Fruit fly (Drosophila melanogaster) whole organism, adult: ENCODE data around the gene CG14717.

Source experiments
- CG11617 ChIP-seq: fragments of 200-800 bp; sonication (Bioruptor generic); optimal IDR thresholded peaks from 2 replicates; lab custom pipeline; 2017; ENCODE audit warnings: mild to moderate bottlenecking, missing biosample characterization, missing genetic modification reagents, missing genetic modification characterization
- CG12768 ChIP-seq: fragments of 200-800 bp; sonication (Bioruptor generic); optimal IDR thresholded peaks from 2 replicates; lab custom pipeline; 2017; ENCODE audit warnings: missing biosample characterization, missing genetic modification characterization, mild to moderate bottlenecking, moderate library complexity, missing genetic modification reagents
- CG14711 ChIP-seq: fragments of 200-800 bp; sonication (Bioruptor generic); optimal IDR thresholded peaks from 2 replicates; lab custom pipeline; 2018; ENCODE audit warnings: missing biosample characterization, mild to moderate bottlenecking, missing genetic modification characterization, moderate library complexity
- CG1620 ChIP-seq: fragments of 200-800 bp; sonication (Bioruptor generic); optimal IDR thresholded peaks from 2 replicates; lab custom pipeline; 2016; ENCODE audit warnings: missing biosample characterization, missing genetic modification characterization
- CG33017 ChIP-seq: fragments of 200-800 bp; sonication (Bioruptor generic); optimal IDR thresholded peaks from 2 replicates; lab custom pipeline; 2018; ENCODE audit warnings: missing biosample characterization, mild to moderate bottlenecking, missing genetic modification characterization, moderate library complexity
- CG5204 ChIP-seq: fragments of 200-800 bp; sonication (Bioruptor generic); optimal IDR thresholded peaks from 2 replicates; lab custom pipeline; 2016; ENCODE audit warnings: missing biosample characterization, missing genetic modification characterization
- CG7045 ChIP-seq: fragments of 200-800 bp; sonication (Bioruptor generic); optimal IDR thresholded peaks from 2 replicates; lab custom pipeline; 2017; ENCODE audit warnings: missing biosample characterization, mild to moderate bottlenecking, missing genetic modification characterization
- CG7101 ChIP-seq: fragments of 200-800 bp; sonication (Bioruptor generic); optimal IDR thresholded peaks from 2 replicates; lab custom pipeline; 2018; ENCODE audit warnings: missing biosample characterization, mild to moderate bottlenecking, missing genetic modification characterization, moderate library complexity
- Clk ChIP-seq: fragments of 200-800 bp; sonication (Bioruptor generic); optimal IDR thresholded peaks from 2 replicates; lab custom pipeline; 2017; ENCODE audit warnings: missing biosample characterization, missing genetic modification characterization
- Crg-1 ChIP-seq: fragments of 200-800 bp; sonication (Bioruptor generic); optimal IDR thresholded peaks from 2 replicates; lab custom pipeline; 2016; ENCODE audit warnings: missing biosample characterization, missing genetic modification characterization
- Hr96 ChIP-seq: fragments of 200-800 bp; sonication (Bioruptor generic); optimal IDR thresholded peaks from 2 replicates; lab custom pipeline; 2016; ENCODE audit warnings: missing biosample characterization, missing genetic modification characterization
- Mnt ChIP-seq: fragments of 200-800 bp; sonication (Bioruptor generic); optimal IDR thresholded peaks from 2 replicates; lab custom pipeline; 2016; ENCODE audit warnings: missing biosample characterization, mild to moderate bottlenecking, missing genetic modification characterization
- bab1 ChIP-seq: fragments of 200-800 bp; sonication (Bioruptor generic); optimal IDR thresholded peaks from 3 replicates; lab custom pipeline; 2019; ENCODE audit warnings: missing biosample characterization, mild to moderate bottlenecking, missing genetic modification characterization, moderate library complexity
- cic ChIP-seq: fragments of 200-800 bp; sonication (Bioruptor generic); optimal IDR thresholded peaks from 2 replicates; lab custom pipeline; 2017; ENCODE audit warnings: missing biosample characterization, mild to moderate bottlenecking, missing genetic modification characterization, moderate library complexity
- cnc ChIP-seq, 2 experiments: fragments of >200 bp; optimal IDR thresholded peaks; 2 replicates each; lab custom pipeline; 2017
- kay ChIP-seq: fragments of 200-800 bp; sonication (Bioruptor generic); peaks from one replicate; lab custom pipeline; 2016; ENCODE audit warnings: missing biosample characterization, missing genetic modification characterization, borderline replicate concordance
- ovo ChIP-seq: fragments of 200-800 bp; sonication (Bioruptor generic); optimal IDR thresholded peaks from 2 replicates; lab custom pipeline; 2016; ENCODE audit warnings: missing biosample characterization, missing genetic modification characterization
- pad ChIP-seq: fragments of 200-800 bp; sonication (Bioruptor generic); optimal IDR thresholded peaks from 3 replicates; lab custom pipeline; 2017; ENCODE audit warnings: missing biosample characterization, missing genetic modification characterization, mild to moderate bottlenecking, moderate library complexity, missing genetic modification reagents
- tj ChIP-seq: fragments of 200-800 bp; sonication (Bioruptor generic); optimal IDR thresholded peaks from 3 replicates; lab custom pipeline; 2017; ENCODE audit warnings: missing biosample characterization, mild to moderate bottlenecking, missing genetic modification characterization, moderate library complexity
- toe ChIP-seq: fragments of 200-800 bp; sonication (Bioruptor generic); optimal IDR thresholded peaks from 2 replicates; lab custom pipeline; 2016; ENCODE audit warnings: missing biosample characterization, missing genetic modification characterization

Gene CG14717

DNA sequence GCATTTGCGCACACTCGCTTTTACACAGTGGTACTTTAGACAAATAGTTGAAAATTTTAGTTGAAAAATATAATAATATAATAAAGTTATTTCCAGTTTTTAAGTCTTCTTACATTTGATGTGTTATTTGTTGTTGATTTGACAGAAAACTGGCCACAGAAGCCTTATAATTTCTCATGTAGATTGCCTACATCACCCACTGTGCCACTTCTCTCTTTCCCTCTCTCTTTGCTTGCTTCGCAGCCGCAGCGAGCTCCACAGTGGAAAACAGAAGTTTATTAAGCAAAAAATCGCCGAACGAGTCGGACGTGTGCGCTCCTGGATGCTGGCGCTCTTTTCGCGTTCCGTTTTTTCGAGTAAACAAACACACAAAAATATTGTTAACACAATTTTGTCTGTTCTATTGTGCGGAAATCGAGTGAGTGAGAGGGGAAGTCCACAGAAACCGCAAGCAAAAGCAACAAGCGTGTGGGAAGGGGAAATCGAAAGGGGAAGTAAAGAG lies 40.4 kb upstream of the CG14717 start, which contains the start of gene CG42327:
Gene CG42327, plus strand, starts transcription at position 277 of the 502 bp plus-strand sequence.
- TF ChIP-seq CG11617 (GFP tag; lab: Kevin White, UChicago) (peak; percentile 80), bab1 (GFP tag; lab: Kevin White, UChicago) (peak; percentile 87), CG12768 (GFP tag; lab: Kevin White, UChicago) (peak; percentile 30), CG14711 (peak; percentile 69), pad (GFP tag; lab: Kevin White, UChicago) (peak; percentile 99), cnc (optimal IDR thresholded peaks at IDR 0.05; lab: Kevin White, UChicago) (no peak), ovo (GFP tag; lab: Kevin White, UChicago) (no peak), tj (GFP tag; lab: Kevin White, UChicago) (no peak), cic (GFP tag; lab: Kevin White, UChicago) (peak; percentile 56), kay (no peak), Mnt (GFP tag; lab: Kevin White, UChicago) (peak; percentile 64), CG5204 (no peak), CG1620 (GFP tag; lab: Kevin White, UChicago) (no peak), CG7045 (GFP tag; lab: Kevin White, UChicago) (peak; percentile 47), Clk (GFP tag; lab: Kevin White, UChicago) (no peak), Crg-1 (peak; percentile 25), CG33017 (tag; lab: Kevin White, UChicago) (peak; percentile 71), toe (GFP tag; lab: Kevin White, UChicago) (peak; percentile 25), CG7101 (tag; lab: Kevin White, UChicago) (peak; percentile 83), Hr96 (GFP tag; lab: Kevin White, UChicago) (peak; percentile 31)

DNA sequence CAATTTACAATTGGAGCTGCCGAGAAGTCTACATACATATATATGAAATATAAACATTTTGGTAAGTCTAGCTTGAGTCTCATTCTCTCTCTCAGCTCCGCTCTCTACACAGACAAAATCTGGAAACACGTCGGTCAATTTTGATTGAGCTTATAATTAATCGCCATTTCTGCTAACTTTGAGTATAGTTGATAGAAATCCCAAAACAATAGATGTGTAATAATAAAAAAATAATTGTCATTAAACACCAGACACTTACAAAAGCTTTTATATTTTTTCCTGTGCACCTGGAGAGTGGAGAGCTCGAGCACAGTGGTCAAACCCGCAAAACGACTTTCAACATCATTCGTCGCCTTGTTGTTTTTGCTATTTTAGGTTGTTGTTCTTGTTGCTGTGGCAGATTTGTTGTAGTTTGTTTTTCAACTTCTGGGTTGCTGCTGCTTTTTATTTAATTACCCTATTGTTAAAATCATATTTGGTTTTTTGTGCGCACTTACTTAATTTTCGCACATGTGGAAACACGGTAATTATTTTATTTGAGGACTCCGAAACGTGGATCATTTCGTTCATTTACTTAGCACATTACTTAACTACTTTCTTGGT lies 39.6 kb upstream of the CG14717 start:
- TF ChIP-seq CG7045 (GFP tag; lab: Kevin White, UChicago) (peak; percentile 71), toe (GFP tag; lab: Kevin White, UChicago) (peak; percentile 11), ovo (GFP tag; lab: Kevin White, UChicago) (no peak), CG12768 (GFP tag; lab: Kevin White, UChicago) (peak; percentile 71), CG14711 (peak; percentile 88), CG11617 (GFP tag; lab: Kevin White, UChicago) (peak; percentile 60), Crg-1 (peak; percentile 56), cic (GFP tag; lab: Kevin White, UChicago) (no peak), pad (GFP tag; lab: Kevin White, UChicago) (no peak), bab1 (GFP tag; lab: Kevin White, UChicago) (peak; percentile 97), Hr96 (GFP tag; lab: Kevin White, UChicago) (peak; percentile 67), cnc (optimal IDR thresholded peaks at IDR 0.05; lab: Kevin White, UChicago) (no peak), CG33017 (tag; lab: Kevin White, UChicago) (peak; percentile 91), tj (GFP tag; lab: Kevin White, UChicago) (peak; percentile 41), CG1620 (GFP tag; lab: Kevin White, UChicago) (peak; percentile 61), CG5204 (peak; percentile 68), kay (peak; percentile 79), Mnt (GFP tag; lab: Kevin White, UChicago) (peak; percentile 46), CG7101 (tag; lab: Kevin White, UChicago) (peak; percentile 92), Clk (GFP tag; lab: Kevin White, UChicago) (peak; percentile 48)

DNA sequence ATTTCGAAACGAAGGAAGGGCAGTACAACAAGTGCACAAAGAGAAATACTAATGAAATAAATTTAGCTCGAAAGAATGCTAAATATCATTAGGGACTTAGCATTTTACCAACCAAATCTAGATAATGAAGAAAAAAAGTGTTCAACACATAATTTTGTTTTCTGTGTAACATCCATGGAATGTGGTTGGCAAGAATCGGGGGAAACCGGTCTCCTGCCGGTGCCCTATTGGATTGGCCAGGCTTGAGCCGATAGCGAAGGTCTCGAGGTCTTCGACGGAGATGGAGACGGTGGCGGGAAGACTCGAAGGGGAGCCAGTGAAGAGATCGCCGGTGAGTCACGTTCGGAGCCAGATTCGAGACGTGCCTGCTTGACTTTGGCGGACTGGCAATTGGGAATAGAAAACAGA lies 38.5 kb upstream of the CG14717 start:
- TF ChIP-seq toe (GFP tag; lab: Kevin White, UChicago) (no peak), cnc (optimal IDR thresholded peaks at IDR 0.05; lab: Kevin White, UChicago) (no peak), CG11617 (GFP tag; lab: Kevin White, UChicago) (no peak), CG33017 (tag; lab: Kevin White, UChicago) (no peak), ovo (GFP tag; lab: Kevin White, UChicago) (no peak)

DNA sequence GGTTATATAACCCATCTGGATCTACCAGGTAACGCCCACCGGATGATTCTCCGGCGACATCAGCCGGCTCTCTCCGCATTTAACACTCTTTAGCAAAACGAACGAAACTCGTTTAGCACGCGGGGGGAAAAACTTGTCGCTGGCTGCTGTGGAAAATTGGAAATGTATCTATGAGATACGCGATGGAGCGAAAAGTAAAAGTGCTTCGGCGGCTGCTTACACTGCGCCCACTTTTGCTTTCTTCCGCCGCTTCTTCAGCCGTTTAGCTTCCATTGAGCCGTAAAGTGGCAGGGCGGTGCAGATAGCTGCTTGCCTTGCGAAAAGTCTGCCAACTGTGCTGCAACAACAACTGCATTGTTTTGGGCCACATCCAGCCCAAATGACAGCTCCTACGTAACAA lies 35.1 kb upstream of the CG14717 start:
- TF ChIP-seq Mnt (GFP tag; lab: Kevin White, UChicago) (no peak), cic (GFP tag; lab: Kevin White, UChicago) (no peak), bab1 (GFP tag; lab: Kevin White, UChicago) (no peak), tj (GFP tag; lab: Kevin White, UChicago) (peak; percentile 28), Clk (GFP tag; lab: Kevin White, UChicago) (no peak), cnc (optimal IDR thresholded peaks at IDR 0.05; lab: Kevin White, UChicago) (no peak)

DNA sequence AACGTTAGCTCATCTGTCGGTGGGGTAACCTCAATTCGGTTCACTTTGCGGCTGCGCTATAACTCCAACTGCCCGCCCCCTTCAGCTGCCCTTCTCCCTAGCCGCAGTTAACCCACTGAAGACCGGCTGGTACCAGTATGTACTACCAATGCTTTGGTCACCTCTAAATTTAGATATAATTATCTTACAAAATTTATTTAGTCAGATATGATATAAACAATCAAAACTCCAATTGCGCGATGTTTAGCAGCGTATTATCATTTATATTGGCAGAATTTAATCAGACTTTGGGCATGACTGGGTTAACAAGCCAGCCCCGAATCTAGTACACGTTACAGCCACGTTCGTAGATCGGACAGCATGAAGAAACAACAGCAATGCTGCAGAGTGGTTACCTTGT lies 34.6 kb upstream of the CG14717 start:
- TF ChIP-seq bab1 (GFP tag; lab: Kevin White, UChicago) (peak; percentile 77), CG11617 (GFP tag; lab: Kevin White, UChicago) (no peak)

DNA sequence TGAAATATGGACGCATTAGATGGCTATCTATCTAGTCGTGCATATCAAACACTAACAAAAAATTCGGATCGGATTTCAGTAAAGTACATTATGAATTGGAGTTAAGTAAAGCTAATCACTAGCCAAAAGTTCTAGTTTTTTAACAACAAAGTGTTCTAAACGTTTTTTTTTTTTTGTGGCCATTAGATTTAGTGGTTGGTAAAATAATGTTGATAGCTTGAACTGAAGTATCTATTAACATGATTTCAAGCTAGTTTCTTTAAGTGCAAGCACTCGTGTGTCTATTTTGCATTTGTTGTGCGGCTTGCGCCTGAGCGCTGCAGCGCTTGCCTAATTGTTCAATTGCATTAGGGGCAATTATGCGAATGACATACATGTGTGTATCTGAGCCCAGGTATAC lies 33.7 kb upstream of the CG14717 start:
- TF ChIP-seq CG14711 (no peak), CG11617 (GFP tag; lab: Kevin White, UChicago) (no peak), bab1 (GFP tag; lab: Kevin White, UChicago) (no peak), pad (GFP tag; lab: Kevin White, UChicago) (no peak), cic (GFP tag; lab: Kevin White, UChicago) (no peak), Clk (GFP tag; lab: Kevin White, UChicago) (no peak), CG33017 (tag; lab: Kevin White, UChicago) (no peak), CG7101 (tag; lab: Kevin White, UChicago) (no peak), tj (GFP tag; lab: Kevin White, UChicago) (no peak), CG12768 (GFP tag; lab: Kevin White, UChicago) (no peak), Crg-1 (no peak), Hr96 (GFP tag; lab: Kevin White, UChicago) (no peak), CG1620 (GFP tag; lab: Kevin White, UChicago) (no peak)
